Worm (Caenorhabditis elegans): ENCODE measurements around the gene myo-2.
A peak's percentile ranks its signal among the peaks of the same experiment; 100 is the strongest.

The myo-2 gene

DNA sequence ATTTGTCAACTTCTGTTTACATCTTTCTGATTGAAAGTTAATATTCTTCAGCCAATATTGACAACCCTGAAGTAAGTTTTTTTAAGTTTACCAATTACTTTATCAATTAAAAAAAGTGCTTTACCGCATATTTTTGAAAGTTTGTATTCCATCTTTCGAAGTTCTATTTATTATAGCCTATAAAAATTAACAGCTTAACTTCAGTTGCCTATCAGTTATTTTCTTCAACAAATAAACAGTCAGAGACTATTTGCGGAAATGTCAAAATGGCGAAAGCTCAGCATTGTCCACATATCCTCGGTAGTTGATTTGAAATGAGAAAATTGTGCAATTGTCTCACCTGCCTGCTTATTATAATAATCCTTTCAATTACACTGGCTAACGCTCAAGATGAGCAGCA is 4.4 kb upstream of the myo-2 start, which contains the start of gene T18D3.5:
Gene T18D3.5 (plus strand): TSS at position 301 of the 400 bp plus-strand sequence.
- TF ChIP-seq ceh-63 (GFP tag; optimal IDR thresholded peaks at IDR 0.05) (no peak), unc-62 (GFP tag; optimal IDR thresholded peaks at IDR 0.05) (no peak), nhr-84 (tag; optimal IDR thresholded peaks at IDR 0.05) (no peak), lin-15B (tag; optimal IDR thresholded peaks at IDR 0.05) (no peak), fos-1 (tag; optimal IDR thresholded peaks at IDR 0.05) (no peak), hlh-17 (GFP tag; optimal IDR thresholded peaks at IDR 0.05; ENCODE audit: borderline replicate concordance) (no peak), sox-4 (tag; optimal IDR thresholded peaks at IDR 0.05) (no peak), mef-2 (tag; optimal IDR thresholded peaks at IDR 0.05) (no peak), nhr-28 (tag; optimal IDR thresholded peaks at IDR 0.05) (no peak), fkh-8 (tag; optimal IDR thresholded peaks at IDR 0.05) (no peak), nhr-47 (tag; optimal IDR thresholded peaks at IDR 0.05) (no peak), nhr-71 (tag; optimal IDR thresholded peaks at IDR 0.05) (no peak), unc-86 (tag; optimal IDR thresholded peaks at IDR 0.05) (no peak), ceh-82 (tag; optimal IDR thresholded peaks at IDR 0.05) (no peak), pqm-1 (tag; optimal IDR thresholded peaks at IDR 0.05) (no peak), lir-3 (tag; optimal IDR thresholded peaks at IDR 0.05; ENCODE audit: poor library complexity) (no peak)

DNA sequence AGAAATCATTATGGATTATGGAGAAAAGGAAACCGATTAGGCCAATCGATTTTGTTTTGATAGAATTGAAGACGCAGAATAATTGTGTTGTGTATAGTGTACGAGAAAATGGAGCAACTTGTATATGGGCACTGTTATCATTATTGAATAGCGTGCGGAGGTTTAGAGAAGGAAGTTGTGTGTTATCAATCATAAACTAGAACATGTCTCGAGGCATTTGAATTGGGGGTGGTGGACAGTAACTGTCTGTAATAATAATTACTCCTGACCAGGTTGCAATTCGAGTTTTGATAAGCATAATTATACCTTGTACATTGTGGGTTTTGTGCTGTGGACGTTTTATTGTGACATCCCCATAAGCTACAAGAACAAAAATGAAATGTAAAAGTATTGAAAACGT is 1.1 kb upstream of the myo-2 start, which contains the start of gene cdf-2:
Gene cdf-2 (minus strand): TSS at position 149 of the 400 bp plus-strand sequence.
- TF ChIP-seq unc-86 (tag; optimal IDR thresholded peaks at IDR 0.05), result no peak
- no peak for TF ChIP-seq aly-2 (tag; optimal IDR thresholded peaks at IDR 0.05)
- TF ChIP-seq blmp-1 (tag; optimal IDR thresholded peaks at IDR 0.05), result no peak
- no peak for TF ChIP-seq mab-9 (GFP tag; IDR thresholded peaks at IDR 0.05)
- TF ChIP-seq hlh-17 (GFP tag; optimal IDR thresholded peaks at IDR 0.05; ENCODE audit: borderline replicate concordance), result no peak
- TF ChIP-seq nhr-11 (tag; optimal IDR thresholded peaks at IDR 0.05), result no peak
- TF ChIP-seq ceh-88 (GFP tag; IDR thresholded peaks at IDR 0.05), result no peak
- no peak for TF ChIP-seq xbp-1 (tag; optimal IDR thresholded peaks at IDR 0.05)
- TF ChIP-seq nhr-85 (tag), result no peak
- TF ChIP-seq lin-14 (GFP tag; optimal IDR thresholded peaks at IDR 0.05), result no peak
- no peak for TF ChIP-seq nhr-90 (tag; optimal IDR thresholded peaks at IDR 0.05; ENCODE audit: poor library complexity)
- peak; percentile 28 for TF ChIP-seq nhr-20 (tag; optimal IDR thresholded peaks at IDR 0.05)
- TF ChIP-seq lin-35 (GFP tag; optimal IDR thresholded peaks at IDR 0.05), result no peak
- no peak for TF ChIP-seq efl-1 (optimal IDR thresholded peaks at IDR 0.05)
- TF ChIP-seq efl-1 (GFP tag; optimal IDR thresholded peaks at IDR 0.05 in 1 of 2), result peak in 1 of 2 experiments; percentile 68
- no peak for TF ChIP-seq lin-39 (tag; optimal IDR thresholded peaks at IDR 0.05)
- no peak for TF ChIP-seq ceh-90 (tag; optimal IDR thresholded peaks at IDR 0.05)
- peak; percentile 76 for TF ChIP-seq elt-2 (tag; optimal IDR thresholded peaks at IDR 0.05)
- TF ChIP-seq aha-1 (tag; optimal IDR thresholded peaks at IDR 0.05), result no peak
- no peak for TF ChIP-seq mdl-1 (tag; optimal IDR thresholded peaks at IDR 0.05)
- TF ChIP-seq dpl-1 (GFP tag; optimal IDR thresholded peaks at IDR 0.05), result no peak
- TF ChIP-seq ztf-4 (tag; optimal IDR thresholded peaks at IDR 0.05), result no peak
- no peak for TF ChIP-seq tbx-2 (tag; optimal IDR thresholded peaks at IDR 0.05)
- no peak for TF ChIP-seq fos-1 (tag; optimal IDR thresholded peaks at IDR 0.05)
- no peak for TF ChIP-seq ceh-8 (GFP tag; optimal IDR thresholded peaks at IDR 0.05)
- TF ChIP-seq alr-1 (tag; optimal IDR thresholded peaks at IDR 0.05; ENCODE audit: borderline replicate concordance), result no peak
- no peak for TF ChIP-seq sup-37 (GFP tag; optimal IDR thresholded peaks at IDR 0.05)
- no peak for TF ChIP-seq lin-13 (GFP tag; optimal IDR thresholded peaks at IDR 0.05)
- no peak for TF ChIP-seq ceh-63 (GFP tag; optimal IDR thresholded peaks at IDR 0.05)
- no peak for TF ChIP-seq nhr-84 (tag; optimal IDR thresholded peaks at IDR 0.05)
- TF ChIP-seq nhr-71 (tag; optimal IDR thresholded peaks at IDR 0.05), result peak; percentile 5
- no peak for TF ChIP-seq C16A3.4 (tag; optimal IDR thresholded peaks at IDR 0.05)

Measured in whole organism, L1 larva.